Worm (Caenorhabditis elegans) whole organism, midembryonic: Measurements from ENCODE around the gene eif-1.A.

ENCODE experiments used
- T22C8.4 ChIP-seq: fragments of 200-800 bp; sonication (Bioruptor generic); IDR thresholded peaks from 2 replicates; pipeline ENCODE4 v1.3.6; 2022; ENCODE audit warnings: missing genetic modification characterization, missing compliant biosample characterization
- cog-1 ChIP-seq: sonication (generic microtip); optimal IDR thresholded peaks from 2 replicates; lab custom pipeline; 2016; ENCODE audit warnings: missing genetic modification characterization, missing compliant biosample characterization
- flt-1 ChIP-seq: fragments of 200-800 bp; sonication (Bioruptor generic); IDR thresholded peaks from 2 replicates; pipeline ENCODE4 v1.3.6; 2022; ENCODE audit warnings: missing genetic modification characterization, missing compliant biosample characterization
- klf-2 ChIP-seq: fragments of 200-800 bp; sonication (Bioruptor generic); conservative IDR thresholded peaks from 2 replicates; pipeline ENCODE4 v1.3.6; 2022; ENCODE audit warnings: missing genetic modification reagents, missing genetic modification characterization, missing compliant biosample characterization
- med-1 ChIP-seq: sonication (generic microtip); optimal IDR thresholded peaks from 2 replicates; lab custom pipeline; 2017; ENCODE audit warnings: missing genetic modification characterization, mild to moderate bottlenecking, missing compliant biosample characterization, antibody characterized with exemption, missing genetic modification reagents; ENCODE audit not compliant: insufficient read depth
- ref-1 ChIP-seq: fragments of 200-800 bp; sonication (Bioruptor generic); conservative IDR thresholded peaks from 2 replicates; pipeline ENCODE4 v1.3.6; 2022; ENCODE audit warnings: missing genetic modification reagents, missing genetic modification characterization, missing compliant biosample characterization
- tab-1 ChIP-seq: fragments of 200-800 bp; sonication (Bioruptor generic); IDR thresholded peaks from 2 replicates; pipeline ENCODE4 v1.3.6; 2022; ENCODE audit warnings: missing genetic modification characterization, missing compliant biosample characterization
- ztf-23 ChIP-seq: fragments of 200-800 bp; sonication (Bioruptor generic); IDR thresholded peaks from 2 replicates; pipeline ENCODE4 v1.3.6; 2022; ENCODE audit warnings: missing genetic modification reagents, missing genetic modification characterization, missing compliant biosample characterization
- ztf-29 ChIP-seq: fragments of 200-800 bp; sonication (Bioruptor generic); IDR thresholded peaks from 2 replicates; pipeline ENCODE4 v1.3.6; 2022; ENCODE audit warnings: missing genetic modification reagents, missing genetic modification characterization, missing compliant biosample characterization

The eif-1.A gene

DNA sequence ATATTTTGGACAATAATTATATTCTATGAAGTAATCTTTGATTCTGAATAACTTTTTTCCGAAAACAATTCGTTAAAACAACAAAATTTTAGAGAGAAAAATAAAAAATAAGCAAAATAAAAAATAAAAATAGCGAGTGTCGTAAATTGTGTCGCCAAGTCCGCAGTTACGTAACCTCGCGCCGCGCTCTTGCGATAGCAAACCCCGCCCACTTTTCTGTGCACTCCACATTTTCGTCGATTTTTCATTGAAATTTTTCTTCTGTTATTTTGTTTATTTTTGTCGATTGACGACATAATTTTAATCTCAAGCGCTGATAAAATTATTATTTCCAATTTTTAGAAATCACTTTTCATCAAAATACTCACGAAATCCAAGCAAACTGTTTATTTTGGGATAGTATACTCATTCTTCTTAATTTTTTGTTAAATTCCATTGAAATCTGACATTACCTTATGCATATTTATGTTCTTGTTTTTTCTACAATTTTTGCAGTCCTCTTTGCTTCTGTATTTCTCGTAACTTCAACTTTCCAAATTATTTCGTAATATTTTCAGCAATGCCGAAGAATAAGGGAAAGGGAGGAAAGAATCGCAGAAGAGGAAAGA is at the start of gene eif-1.A:
eif-1.A (plus strand) TSS at position 558 of the 608 bp plus-strand sequence.
- TF ChIP-seq ztf-29 = no peak
- 0 out of 2 replicates have a peak, but pooled peaks have one; percentile 51 for TF ChIP-seq ztf-23 (GFP tag; lab: Robert Waterston, UW)
- TF ChIP-seq med-1 (GFP tag; lab: Kevin White, UChicago) = peak; percentile 21
- 0 out of 2 replicates have a peak, but pooled peaks have one; percentile 7 for TF ChIP-seq klf-2 (GFP tag; lab: Robert Waterston, UW)
- TF ChIP-seq flt-1 = 0 out of 2 replicates have a peak, but pooled peaks have one; percentile 16
- TF ChIP-seq ref-1 (GFP tag; lab: Robert Waterston, UW) = no peak

DNA sequence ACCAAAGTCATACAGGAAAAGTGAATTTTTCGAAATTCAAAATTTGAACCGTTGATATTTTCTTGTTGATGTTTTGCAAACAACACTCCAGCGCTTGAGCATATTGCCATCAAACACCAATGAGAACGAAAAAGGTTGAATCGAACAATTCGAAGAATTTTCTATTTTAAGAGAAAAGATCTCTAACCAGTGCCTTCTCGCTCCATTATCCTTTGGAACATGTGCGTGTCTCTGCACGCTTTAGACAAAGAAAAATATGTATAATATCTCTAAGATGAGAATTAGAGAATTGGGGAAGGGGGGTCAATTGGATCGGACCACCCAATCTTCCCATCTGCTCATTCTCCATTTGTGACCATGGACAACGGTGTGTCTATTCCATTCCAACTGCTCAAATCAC is 46.9 kb upstream of the eif-1.A start, which contains the start of gene Y17G9B.2:
Y17G9B.2 (plus strand) TSS at position 301 of the 400 bp plus-strand sequence.
- TF ChIP-seq tab-1 (no peak), klf-2 (GFP tag; lab: Robert Waterston, UW) (no peak), flt-1 (no peak), cog-1 (tag; lab: Kevin White, UChicago) (no peak), T22C8.4 (GFP tag; lab: Robert Waterston, UW) (no peak), ztf-29 (no peak), ref-1 (GFP tag; lab: Robert Waterston, UW) (no peak), med-1 (GFP tag; lab: Kevin White, UChicago) (no peak), ztf-23 (GFP tag; lab: Robert Waterston, UW) (no peak)

DNA sequence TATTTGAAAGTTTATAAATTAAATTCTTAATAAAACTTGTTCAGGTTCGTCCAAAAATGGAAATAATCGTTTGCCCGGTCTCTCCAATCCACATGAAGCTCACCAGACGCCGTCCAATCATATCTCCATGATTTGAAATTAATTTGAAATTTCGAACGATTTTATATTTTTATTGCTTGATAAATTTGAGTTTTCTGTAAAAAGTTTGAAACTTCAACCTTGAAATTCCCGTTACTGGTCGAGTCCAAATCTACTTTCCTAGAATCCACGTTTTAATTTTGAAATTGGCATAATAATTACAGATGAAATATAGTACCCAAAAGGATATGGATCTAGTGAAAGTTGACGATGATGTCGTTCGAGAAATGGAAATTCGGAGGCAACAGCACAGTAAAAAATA is 46.3 kb upstream of the eif-1.A start, which contains the start of gene npp-26:
npp-26 (plus strand) TSS at position 301 of the 400 bp plus-strand sequence.
- TF ChIP-seq med-1 (GFP tag; lab: Kevin White, UChicago) (no peak), flt-1 (no peak), ztf-29 (no peak), klf-2 (GFP tag; lab: Robert Waterston, UW) (no peak)

DNA sequence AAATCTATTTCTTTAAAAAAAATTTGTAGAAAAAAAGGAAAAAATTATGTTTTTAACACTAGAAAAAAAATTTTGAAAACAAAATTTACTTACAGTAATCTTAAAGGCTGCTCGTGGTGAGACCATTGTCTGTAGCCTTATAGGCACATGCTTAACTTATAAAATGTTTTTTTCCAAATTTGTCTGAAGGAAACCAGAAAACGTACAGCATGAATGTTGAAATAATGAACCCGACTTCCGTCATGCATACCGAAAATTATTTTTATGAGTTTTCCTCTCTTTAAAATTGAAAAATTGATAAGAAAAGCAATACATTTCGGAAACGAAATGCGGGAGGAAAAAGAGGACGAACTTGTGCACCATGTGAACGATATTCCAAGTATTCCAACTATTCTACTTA is 38.9 kb upstream of the eif-1.A start, which contains the start of gene R11E3.2:
R11E3.2 (plus strand) TSS at position 301 of the 400 bp plus-strand sequence.
- TF ChIP-seq ztf-29 (no peak), klf-2 (GFP tag; lab: Robert Waterston, UW) (no peak), T22C8.4 (GFP tag; lab: Robert Waterston, UW) (no peak), cog-1 (tag; lab: Kevin White, UChicago) (no peak), ref-1 (GFP tag; lab: Robert Waterston, UW) (no peak), tab-1 (no peak), ztf-23 (GFP tag; lab: Robert Waterston, UW) (no peak), med-1 (GFP tag; lab: Kevin White, UChicago) (no peak), flt-1 (no peak)

- TF ChIP-seq klf-2 (GFP tag; lab: Robert Waterston, UW) (no peak), flt-1 (no peak), ztf-29 (no peak), med-1 (GFP tag; lab: Kevin White, UChicago) (no peak)
These were observed 34.7 kb upstream of the eif-1.A start, which contains the start of gene R11E3.19 for ce11 chrIV:4776001-4776400. Gene R11E3.19 (minus strand): TSS chrIV:4776101.

ce11 chrIV:4776501-4776900 is 34.2 kb upstream of the eif-1.A start:
- no peak for TF ChIP-seq cog-1 (tag; lab: Kevin White, UChicago)

- TF ChIP-seq ztf-29 (no peak), tab-1 (no peak), med-1 (GFP tag; lab: Kevin White, UChicago) (no peak), ref-1 (GFP tag; lab: Robert Waterston, UW) (no peak), ztf-23 (GFP tag; lab: Robert Waterston, UW) (no peak), klf-2 (GFP tag; lab: Robert Waterston, UW) (no peak), flt-1 (no peak), cog-1 (tag; lab: Kevin White, UChicago) (no peak), T22C8.4 (GFP tag; lab: Robert Waterston, UW) (no peak)
These were observed 30.6 kb upstream of the eif-1.A start, which contains the start of gene set-15 for ce11 chrIV:4780129-4780528. Gene set-15 (minus strand): TSS chrIV:4780229.

DNA sequence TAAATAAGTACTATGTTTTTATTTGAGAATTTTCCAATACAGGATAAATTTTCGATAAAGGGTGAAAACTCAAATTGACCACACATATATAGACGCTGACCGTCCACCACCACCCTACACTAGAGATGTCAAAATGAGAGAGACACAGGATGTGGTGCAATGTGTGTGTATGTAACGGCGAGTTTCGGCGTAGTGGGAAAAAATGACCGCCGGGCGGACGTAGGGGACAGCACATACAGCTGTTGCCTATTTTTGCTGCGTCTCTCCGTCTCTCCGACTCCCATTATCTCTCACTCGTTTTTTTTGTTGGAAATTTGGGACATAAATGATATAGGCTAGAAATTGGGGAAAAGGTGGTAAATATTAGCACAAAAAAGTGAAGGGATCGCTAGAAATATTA is 29.6 kb upstream of the eif-1.A start:
- TF ChIP-seq med-1 (GFP tag; lab: Kevin White, UChicago) (no peak), ztf-23 (GFP tag; lab: Robert Waterston, UW) (no peak), cog-1 (tag; lab: Kevin White, UChicago) (no peak), ztf-29 (no peak), T22C8.4 (GFP tag; lab: Robert Waterston, UW) (no peak), flt-1 (no peak), ref-1 (GFP tag; lab: Robert Waterston, UW) (no peak), tab-1 (no peak)

DNA sequence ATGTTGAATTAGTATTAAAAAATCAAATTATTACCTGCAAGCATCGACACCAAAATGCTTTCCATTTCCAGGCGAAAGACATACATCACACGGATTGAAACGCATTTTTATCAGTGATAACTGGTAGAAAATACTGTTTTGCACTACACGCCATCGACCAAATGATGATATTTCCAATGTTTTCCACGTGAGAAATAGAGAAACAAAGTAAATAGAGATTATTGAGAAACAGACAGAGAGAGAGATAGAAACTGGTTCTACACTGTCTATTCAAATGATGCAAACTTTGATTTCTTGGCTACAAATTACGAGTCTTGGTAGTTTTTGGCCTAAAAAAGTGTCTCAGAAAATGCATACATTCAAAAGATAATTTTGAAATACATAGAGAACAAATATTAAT is 22.4 kb upstream of the eif-1.A start, which contains the start of gene nhr-104:
nhr-104 (minus strand) TSS at position 361 of the 400 bp plus-strand sequence.
- no peak for TF ChIP-seq T22C8.4 (GFP tag; lab: Robert Waterston, UW)
- no peak for TF ChIP-seq flt-1

DNA sequence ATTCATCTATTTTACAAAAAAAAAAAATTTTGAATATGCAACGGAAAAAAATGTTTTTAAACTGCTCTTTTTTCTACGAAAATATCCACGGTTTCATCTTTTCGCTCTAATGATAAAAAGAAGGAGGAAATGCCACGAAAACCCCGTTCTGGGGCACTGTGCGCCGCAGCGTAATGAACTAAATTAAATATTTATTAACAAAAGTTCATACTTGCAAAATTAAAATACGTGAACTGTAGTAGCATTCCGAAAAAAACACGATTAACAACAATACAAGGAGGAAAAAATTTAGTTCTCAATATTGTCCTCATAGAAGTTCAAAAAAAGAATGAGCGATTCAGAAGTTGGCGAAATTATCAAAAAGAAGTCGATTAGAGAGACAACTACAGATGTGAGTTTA is 21.3 kb upstream of the eif-1.A start, which contains the start of gene R11E3.1:
R11E3.1 (plus strand) TSS at position 301 of the 400 bp plus-strand sequence.
- TF ChIP-seq med-1 (GFP tag; lab: Kevin White, UChicago) (no peak), ztf-23 (GFP tag; lab: Robert Waterston, UW) (no peak), T22C8.4 (GFP tag; lab: Robert Waterston, UW) (no peak), ztf-29 (no peak), flt-1 (no peak), klf-2 (GFP tag; lab: Robert Waterston, UW) (no peak), tab-1 (no peak), cog-1 (tag; lab: Kevin White, UChicago) (no peak), ref-1 (GFP tag; lab: Robert Waterston, UW) (no peak)
